Fruit fly (Drosophila melanogaster) Kc167 (cell line): ENCODE measurements around the gene ssp6.

Source experiments
- insv ChIP-seq: fragments of >200 bp; optimal IDR thresholded peaks from 3 replicates; lab custom pipeline; 2018; ENCODE audit warnings: missing external identifiers
- psq ChIP-seq: fragments of >200 bp; optimal IDR thresholded peaks from 2 replicates; lab custom pipeline; 2017; ENCODE audit warnings: missing external identifiers
- ttk ChIP-seq: sonication (Bioruptor generic); optimal IDR thresholded peaks from 2 replicates; lab custom pipeline; 2017; ENCODE audit warnings: missing external identifiers

DNA sequence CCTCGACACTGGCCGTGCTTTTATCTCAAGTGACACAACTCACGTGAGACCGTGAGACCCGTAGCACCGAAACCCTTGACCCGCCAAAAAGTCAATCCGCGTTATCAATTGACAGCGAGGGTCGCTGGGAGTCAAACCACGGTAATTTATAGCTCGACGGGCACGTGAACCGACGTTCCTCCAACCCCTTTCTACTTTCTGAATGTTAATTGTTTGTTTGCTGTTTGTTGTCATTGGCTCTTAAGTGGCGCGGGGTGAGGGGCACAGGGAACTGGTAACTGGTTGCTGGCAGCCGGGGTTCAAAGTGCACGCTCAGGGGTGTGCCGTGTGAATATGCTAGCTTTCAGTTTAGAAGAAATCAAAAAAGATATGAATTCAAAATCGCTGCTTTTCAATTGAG, 30.2 kb downstream of the ssp6 start:
- TF ChIP-seq psq (lab: Kevin White, UChicago) (no peak), ttk (lab: Kevin White, UChicago) (no peak), insv (lab: Kevin White, UChicago) (no peak)
